Fruit fly (Drosophila melanogaster) whole organism, embryonic: Measurements from ENCODE around the gene CG42822.

Experiments used
- CG7372 ChIP-seq: fragments of 200-800 bp; sonication (Bioruptor generic); IDR thresholded peaks from 2 replicates; pipeline ENCODE4 v1.3.6; 2022; ENCODE audit warnings: missing biosample characterization, missing genetic modification characterization
- Chrac-16 ChIP-seq: fragments of 200-800 bp; sonication (Bioruptor generic); optimal IDR thresholded peaks from 3 replicates; lab custom pipeline; 2016; ENCODE audit warnings: missing biosample characterization, missing genetic modification characterization
- Scr ChIP-seq: fragments of 200-800 bp; sonication (Bioruptor generic); IDR thresholded peaks from 2 replicates; pipeline ENCODE4 v1.3.6; 2022; ENCODE audit warnings: missing biosample characterization, missing genetic modification characterization; ENCODE audit not compliant: partially characterized antibody
- crol ChIP-seq: fragments of 200-800 bp; sonication (Bioruptor generic); IDR thresholded peaks from 2 replicates; pipeline ENCODE4 v1.3.6; 2022; ENCODE audit warnings: missing biosample characterization, missing genetic modification characterization
- twi ChIP-seq: fragments of 200-800 bp; optimal IDR thresholded peaks from 2 replicates; lab custom pipeline; 2019; ENCODE audit warnings: missing biosample characterization, mild to moderate bottlenecking, missing genetic modification characterization, moderate library complexity

DNA sequence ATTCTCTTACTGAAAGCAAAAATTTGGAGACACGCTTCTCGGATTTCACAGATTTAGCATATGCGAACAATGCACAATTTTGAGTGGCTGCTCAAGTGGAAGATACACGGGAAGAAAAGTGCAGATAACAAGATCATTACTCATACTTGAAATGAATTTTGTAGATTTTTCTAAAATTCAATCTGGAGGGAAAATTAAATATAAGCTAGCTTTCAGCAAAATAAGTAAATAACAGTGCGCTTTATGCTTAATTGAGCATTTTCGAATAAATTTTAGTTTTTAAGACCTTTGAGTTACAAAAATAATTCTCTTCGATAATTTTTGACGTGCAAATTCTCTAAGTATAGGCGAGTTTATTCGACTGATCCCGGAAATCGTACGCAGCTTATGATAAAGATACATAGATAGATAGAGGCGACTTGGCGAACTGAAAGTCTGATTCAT, 13.0 kb upstream of the CG42822 start:
- TF ChIP-seq twi (tag; lab: Kevin White, UChicago), result peak; percentile 79
- no peak for TF ChIP-seq Scr (GFP tag; lab: Robert Waterston, UW)
- TF ChIP-seq crol (GFP tag; lab: Robert Waterston, UW), result no peak
- TF ChIP-seq CG7372 (GFP tag; lab: Robert Waterston, UW), result no peak; the same call in 1 of the 2 replicates
- no peak for TF ChIP-seq Chrac-16
